Fruit fly (Drosophila melanogaster) whole organism, embryonic: ENCODE data around the gene CG4658.
A peak's percentile ranks its signal among the peaks of the same experiment; 100 is the strongest.

Source experiments
- Awh ChIP-seq: fragments of 200-800 bp; sonication (Bioruptor generic); IDR thresholded peaks from 2 replicates; pipeline ENCODE4, ENCODE4 v1.3.6; 2022; ENCODE audit warnings: missing biosample characterization, missing genetic modification characterization
- B-H1 ChIP-seq: fragments of 200-800 bp; sonication (Bioruptor generic); IDR thresholded peaks from 3 replicates; pipeline ENCODE4 v1.3.6; 2022; ENCODE audit warnings: missing biosample characterization, missing genetic modification characterization
- CG10209 ChIP-seq: fragments of 200-800 bp; sonication (Bioruptor generic); optimal IDR thresholded peaks from 3 replicates; lab custom pipeline; 2017; ENCODE audit warnings: missing biosample characterization, mild to moderate bottlenecking, missing genetic modification characterization, missing genetic modification reagents
- CG10543 ChIP-seq: fragments of 200-800 bp; sonication (Bioruptor generic); optimal IDR thresholded peaks from 3 replicates; lab custom pipeline; 2017; ENCODE audit warnings: missing biosample characterization, mild to moderate bottlenecking, missing genetic modification characterization, moderate library complexity
- CG11456 ChIP-seq: fragments of 200-800 bp; sonication (Bioruptor generic); IDR thresholded peaks from 3 replicates; pipeline ENCODE4 v1.3.6; 2022; ENCODE audit warnings: missing biosample characterization, missing genetic modification characterization
- CG11504 ChIP-seq: fragments of 200-800 bp; sonication (Bioruptor generic); optimal IDR thresholded peaks from 3 replicates; lab custom pipeline; 2019; ENCODE audit warnings: missing biosample characterization, mild to moderate bottlenecking, missing genetic modification characterization, moderate library complexity
- CG12155 ChIP-seq: fragments of 200-800 bp; sonication (Bioruptor generic); optimal IDR thresholded peaks from 3 replicates; lab custom pipeline; 2016; ENCODE audit warnings: missing biosample characterization, missing genetic modification characterization
- CG12391 ChIP-seq: fragments of 200-800 bp; sonication (Bioruptor generic); optimal IDR thresholded peaks from 3 replicates; lab custom pipeline; 2018; ENCODE audit warnings: missing biosample characterization, mild to moderate bottlenecking, missing genetic modification characterization, moderate library complexity
- CG12744 ChIP-seq: fragments of 200-800 bp; sonication (Bioruptor generic); optimal IDR thresholded peaks from 2 replicates; lab custom pipeline; 2016; ENCODE audit warnings: missing biosample characterization, missing genetic modification characterization
- CG12769 ChIP-seq: fragments of 200-800 bp; sonication (Bioruptor generic); optimal IDR thresholded peaks from 2 replicates; lab custom pipeline; 2019; ENCODE audit warnings: missing biosample characterization, mild to moderate bottlenecking, missing genetic modification characterization, moderate library complexity
- CG13123 ChIP-seq: fragments of 200-800 bp; sonication (Bioruptor generic); optimal IDR thresholded peaks from 2 replicates; lab custom pipeline; 2016; ENCODE audit warnings: missing biosample characterization, missing genetic modification characterization
- CG14014 ChIP-seq: fragments of 200-800 bp; sonication (Bioruptor generic); IDR thresholded peaks from 2 replicates; pipeline ENCODE4 v1.3.6; 2022; ENCODE audit warnings: missing biosample characterization, missing genetic modification characterization
- CG15011 ChIP-seq: fragments of 200-800 bp; sonication (Bioruptor generic); optimal IDR thresholded peaks from 3 replicates; lab custom pipeline; 2018; ENCODE audit warnings: missing biosample characterization, mild to moderate bottlenecking, missing genetic modification characterization
- CG15479 ChIP-seq: fragments of 200-800 bp; sonication (Bioruptor generic); optimal IDR thresholded peaks from 3 replicates; lab custom pipeline; 2019; ENCODE audit warnings: missing biosample characterization, mild to moderate bottlenecking, missing genetic modification characterization, moderate library complexity
- CG17328 ChIP-seq: fragments of 200-800 bp; sonication (Bioruptor generic); IDR thresholded peaks from 2 replicates; pipeline ENCODE4 v1.3.6; 2022; ENCODE audit warnings: missing biosample characterization, missing genetic modification characterization
- CG17359 ChIP-seq: fragments of 200-800 bp; sonication (Bioruptor generic); optimal IDR thresholded peaks from 3 replicates; lab custom pipeline; 2018; ENCODE audit warnings: missing biosample characterization, mild to moderate bottlenecking, missing genetic modification characterization, moderate library complexity
- CG18011 ChIP-seq: fragments of 200-800 bp; sonication (Bioruptor generic); optimal IDR thresholded peaks from 2 replicates; lab custom pipeline; 2017; ENCODE audit warnings: missing biosample characterization, missing genetic modification characterization, mild to moderate bottlenecking, moderate library complexity, missing genotype
- CG18619 ChIP-seq: fragments of 200-800 bp; sonication (Bioruptor generic); optimal IDR thresholded peaks from 3 replicates; lab custom pipeline; 2017; ENCODE audit warnings: missing biosample characterization, mild to moderate bottlenecking, missing genetic modification characterization
- CG2875 ChIP-seq: fragments of 200-800 bp; sonication (Bioruptor generic); optimal IDR thresholded peaks from 2 replicates; lab custom pipeline; 2017; ENCODE audit warnings: missing biosample characterization, mild to moderate bottlenecking, missing genetic modification characterization, missing genetic modification reagents
- CG2889 ChIP-seq: fragments of 200-800 bp; sonication (Bioruptor generic); IDR thresholded peaks from 3 replicates; pipeline ENCODE4 v1.3.6; 2022; ENCODE audit warnings: missing biosample characterization, missing genetic modification characterization
- CG32532 ChIP-seq: fragments of 200-800 bp; sonication (Bioruptor generic); IDR thresholded peaks from 2 replicates; pipeline ENCODE4 v1.3.6; 2022; ENCODE audit warnings: missing biosample characterization, missing genetic modification characterization
- CG33557 ChIP-seq: fragments of 200-800 bp; sonication (Bioruptor generic); optimal IDR thresholded peaks from 2 replicates; lab custom pipeline; 2019; ENCODE audit warnings: missing biosample characterization, mild to moderate bottlenecking, missing genetic modification characterization, moderate library complexity
- CG3726 ChIP-seq: fragments of 200-800 bp; sonication (Bioruptor generic); IDR thresholded peaks from 3 replicates; pipeline ENCODE4, ENCODE4 v1.3.6; 2022; ENCODE audit warnings: missing biosample characterization, missing genetic modification characterization
- CG3995 ChIP-seq: fragments of 200-800 bp; sonication (Bioruptor generic); optimal IDR thresholded peaks from 3 replicates; lab custom pipeline; 2016; ENCODE audit warnings: missing biosample characterization, missing genetic modification characterization
- CG4404 ChIP-seq: fragments of 200-800 bp; sonication (Bioruptor generic); IDR thresholded peaks from 2 replicates; pipeline ENCODE4 v1.3.6; 2022; ENCODE audit warnings: missing biosample characterization, missing genetic modification characterization
- CG5245 ChIP-seq: fragments of 200-800 bp; sonication (Bioruptor generic); optimal IDR thresholded peaks from 3 replicates; lab custom pipeline; 2016; ENCODE audit warnings: missing biosample characterization, missing genetic modification characterization
- Elba2 ChIP-seq: fragments of 200-800 bp; sonication (Bioruptor generic); optimal IDR thresholded peaks from 3 replicates; lab custom pipeline; 2016; ENCODE audit warnings: missing biosample characterization, missing genetic modification characterization
- Fer1 ChIP-seq: fragments of 200-800 bp; sonication (Bioruptor generic); optimal IDR thresholded peaks from 2 replicates; lab custom pipeline; 2017; ENCODE audit warnings: missing biosample characterization, mild to moderate bottlenecking, missing genetic modification characterization
- Hr78 ChIP-seq, 2 experiments: fragments of 200-800 bp in 1 of 2; fragments of >200 bp in 1 of 2; sonication (Bioruptor generic) in 1 of 2; optimal IDR thresholded peaks; 2 replicates each; lab custom pipeline; 2017 to 2019; ENCODE audit warnings: missing biosample characterization in 2 of 2, missing genetic modification characterization in 2 of 2, mild to moderate bottlenecking in 1 of 2, moderate library complexity in 1 of 2
- Scr ChIP-seq: fragments of 200-800 bp; sonication (Bioruptor generic); IDR thresholded peaks from 2 replicates; pipeline ENCODE4 v1.3.6; 2022; ENCODE audit warnings: missing biosample characterization, missing genetic modification characterization; ENCODE audit not compliant: partially characterized antibody
- Sry-δ ChIP-seq: fragments of 200-800 bp; sonication (Bioruptor generic); optimal IDR thresholded peaks from 2 replicates; lab custom pipeline; 2016; ENCODE audit warnings: missing biosample characterization, missing genetic modification characterization
- Ssrp ChIP-seq: fragments of 200-800 bp; sonication (Bioruptor generic); optimal IDR thresholded peaks from 2 replicates; lab custom pipeline; 2018; ENCODE audit warnings: missing biosample characterization, mild to moderate bottlenecking, missing genetic modification characterization, moderate library complexity
- Taf1 ChIP-seq: fragments of 200-800 bp; sonication (Bioruptor generic); IDR thresholded peaks from 2 replicates; pipeline ENCODE4 v1.3.6; 2022; ENCODE audit warnings: missing biosample characterization, missing genetic modification characterization
- ab ChIP-seq: fragments of 200-800 bp; sonication (Bioruptor generic); optimal IDR thresholded peaks from 2 replicates; lab custom pipeline; 2016; ENCODE audit warnings: missing biosample characterization, missing genetic modification characterization
- ac ChIP-seq: fragments of 200-800 bp; sonication (Bioruptor generic); optimal IDR thresholded peaks from 3 replicates; lab custom pipeline; 2017; ENCODE audit warnings: missing biosample characterization, mild to moderate bottlenecking, missing genetic modification characterization
- az2 ChIP-seq: fragments of 200-800 bp; sonication (Bioruptor generic); optimal IDR thresholded peaks from 3 replicates; lab custom pipeline; 2016; ENCODE audit warnings: missing biosample characterization, missing genetic modification characterization
- br ChIP-seq: fragments of >200 bp; optimal IDR thresholded peaks from 2 replicates; lab custom pipeline; 2017
- cas ChIP-seq: fragments of 200-800 bp; sonication (Bioruptor generic); IDR thresholded peaks from 2 replicates; pipeline ENCODE4 v1.3.6; 2022; ENCODE audit warnings: missing biosample characterization, missing genetic modification characterization
- esg ChIP-seq: fragments of 200-800 bp; sonication (Bioruptor generic); conservative IDR thresholded peaks from 2 replicates; pipeline ENCODE4 v1.3.6; 2022; ENCODE audit warnings: missing biosample characterization, missing genetic modification characterization
- fd102C ChIP-seq: fragments of 200-800 bp; sonication (Bioruptor generic); optimal IDR thresholded peaks from 2 replicates; lab custom pipeline; 2018; ENCODE audit warnings: missing biosample characterization, mild to moderate bottlenecking, missing genetic modification characterization, moderate library complexity
- gcm2 ChIP-seq: fragments of 200-800 bp; sonication (Bioruptor generic); optimal IDR thresholded peaks from 2 replicates; lab custom pipeline; 2016; ENCODE audit warnings: missing biosample characterization, missing genetic modification characterization
- gsb ChIP-seq: fragments of 200-800 bp; sonication (Bioruptor generic); IDR thresholded peaks from 2 replicates; pipeline ENCODE4 v1.3.6; 2022; ENCODE audit warnings: missing biosample characterization, missing genetic modification characterization
- gt ChIP-seq: fragments of 200-800 bp; sonication (Bioruptor generic); IDR thresholded peaks from 2 replicates; pipeline ENCODE4 v1.3.6; 2022; ENCODE audit warnings: missing biosample characterization, missing genetic modification characterization
- phol ChIP-seq: fragments of 200-800 bp; sonication (Bioruptor generic); optimal IDR thresholded peaks from 3 replicates; lab custom pipeline; 2018; ENCODE audit warnings: missing biosample characterization, mild to moderate bottlenecking, missing genetic modification characterization, moderate library complexity
- schlank ChIP-seq: fragments of 200-800 bp; sonication (Bioruptor generic); optimal IDR thresholded peaks from 2 replicates; lab custom pipeline; 2018; ENCODE audit warnings: missing biosample characterization, mild to moderate bottlenecking, missing genetic modification characterization
- scrt ChIP-seq: fragments of 200-800 bp; sonication (Bioruptor generic); optimal IDR thresholded peaks from 2 replicates; lab custom pipeline; 2018; ENCODE audit warnings: missing biosample characterization, mild to moderate bottlenecking, missing genetic modification characterization, moderate library complexity
- sima ChIP-seq: fragments of 200-800 bp; sonication (Bioruptor generic); optimal IDR thresholded peaks from 2 replicates; lab custom pipeline; 2016; ENCODE audit warnings: missing biosample characterization, missing genetic modification characterization
- slp2 ChIP-seq: fragments of 200-800 bp; sonication (Bioruptor generic); optimal IDR thresholded peaks from 2 replicates; lab custom pipeline; 2016; ENCODE audit warnings: missing biosample characterization, missing genetic modification characterization
- sqz ChIP-seq: fragments of 200-800 bp; sonication (Bioruptor generic); optimal IDR thresholded peaks from 3 replicates; lab custom pipeline; 2018; ENCODE audit warnings: missing biosample characterization, mild to moderate bottlenecking, missing genetic modification characterization
- tin ChIP-seq: fragments of 200-800 bp; sonication (Bioruptor generic); optimal IDR thresholded peaks from 3 replicates; lab custom pipeline; 2016; ENCODE audit warnings: missing biosample characterization, missing genetic modification characterization
- z ChIP-seq: fragments of 200-800 bp; sonication (Bioruptor generic); IDR thresholded peaks from 3 replicates; pipeline ENCODE4 v1.3.6; 2022; ENCODE audit warnings: missing biosample characterization, missing genetic modification characterization
- zf30C ChIP-seq: fragments of 200-800 bp; sonication (Bioruptor generic); optimal IDR thresholded peaks from 3 replicates; lab custom pipeline; 2018; ENCODE audit warnings: missing biosample characterization, mild to moderate bottlenecking, missing genetic modification characterization

CG4658 gene

DNA sequence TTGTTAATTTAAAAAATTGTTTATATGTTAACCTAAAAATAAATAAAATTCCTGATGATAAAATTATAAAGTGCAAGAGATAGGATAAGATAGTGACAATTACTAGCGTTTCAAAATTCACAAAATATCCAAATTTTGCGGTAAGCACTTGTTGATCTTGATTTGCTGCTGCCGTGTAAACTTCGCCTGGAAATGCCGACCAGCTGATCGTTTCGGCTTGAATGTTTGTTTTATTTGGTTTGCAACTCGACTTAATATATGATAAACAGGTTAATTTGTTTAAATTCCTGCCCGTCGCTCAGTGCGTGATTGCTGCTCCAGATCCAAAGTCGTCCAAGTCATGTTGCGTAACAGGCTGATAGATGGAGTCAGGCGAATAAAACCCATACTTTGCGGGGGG, 35.5 kb upstream of the CG4658 start, which contains the start of gene CG4592 (continued):
- TF ChIP-seq CG12155 = peak; percentile 53
- TF ChIP-seq CG18011 (GFP tag; lab: Kevin White, UChicago) = peak; percentile 26
- TF ChIP-seq gcm2 (GFP tag; lab: Kevin White, UChicago) = peak; percentile 17
- TF ChIP-seq CG18619 = peak; percentile 10
- TF ChIP-seq sqz (GFP tag; lab: Kevin White, UChicago) = no peak
- no peak for TF ChIP-seq scrt (GFP tag; lab: Kevin White, UChicago)
- TF ChIP-seq CG15479 (GFP tag; lab: Kevin White, UChicago) = no peak
- TF ChIP-seq CG12744 = peak; percentile 22
- no peak for TF ChIP-seq CG11504 (tag; lab: Kevin White, UChicago)
- TF ChIP-seq gsb (GFP tag; lab: Robert Waterston, UW) = no peak
- TF ChIP-seq CG2875 (GFP tag; lab: Kevin White, UChicago) = peak; percentile 45
- TF ChIP-seq ac (GFP tag; lab: Kevin White, UChicago) = no peak
- TF ChIP-seq Awh (GFP tag; lab: Robert Waterston, UW) = no peak
- no peak for TF ChIP-seq CG33557 (GFP tag; lab: Kevin White, UChicago)
- TF ChIP-seq ab = no peak
- TF ChIP-seq gt = no peak
- peak; percentile 48 for TF ChIP-seq CG5245
- TF ChIP-seq CG3995 (GFP tag; lab: Kevin White, UChicago) = no peak
- TF ChIP-seq cas (GFP tag; lab: Robert Waterston, UW) = 0 out of 2 replicates have a peak, but pooled peaks have one; percentile 37
- TF ChIP-seq slp2 (GFP tag; lab: Kevin White, UChicago) = no peak
- peak; percentile 73; the same call in 2 of the 3 replicates for TF ChIP-seq CG11456 (GFP tag; lab: Robert Waterston, UW)
- TF ChIP-seq fd102C = no peak
- peak; percentile 70 for TF ChIP-seq CG12391 (tag; lab: Kevin White, UChicago)
- no peak for TF ChIP-seq CG17359 (tag; lab: Kevin White, UChicago)
- TF ChIP-seq CG13123 = no peak
- TF ChIP-seq CG15011 (GFP tag; lab: Kevin White, UChicago) = peak; percentile 3
- TF ChIP-seq z (GFP tag; lab: Robert Waterston, UW) = no peak
- TF ChIP-seq sima (GFP tag; lab: Kevin White, UChicago) = no peak
- TF ChIP-seq CG17328 (GFP tag; lab: Robert Waterston, UW) = 0 out of 2 replicates have a peak, but pooled peaks have one; percentile 32
- no peak for TF ChIP-seq esg (GFP tag; lab: Robert Waterston, UW)
- TF ChIP-seq CG2889 (GFP tag; lab: Robert Waterston, UW) = no peak
- TF ChIP-seq CG3726 (GFP tag; lab: Robert Waterston, UW) = no peak
- no peak for TF ChIP-seq Hr78 (GFP tag; optimal IDR thresholded peaks at IDR 0.05; lab: Kevin White, UChicago)
- no peak for TF ChIP-seq CG10543
- no peak for TF ChIP-seq CG4404
- peak; percentile 57 for TF ChIP-seq tin (GFP tag; lab: Kevin White, UChicago)
- no peak for TF ChIP-seq br (lab: Kevin White, UChicago)
- TF ChIP-seq Elba2 (GFP tag; lab: Kevin White, UChicago) = no peak
- TF ChIP-seq Sry-δ = no peak
- peak; percentile 71 for TF ChIP-seq phol
- no peak for TF ChIP-seq Taf1
- peak; percentile 67; the same call in 1 of the 2 replicates for TF ChIP-seq CG14014 (GFP tag; lab: Robert Waterston, UW)
- no peak for TF ChIP-seq Ssrp (tag; lab: Kevin White, UChicago)
- no peak for TF ChIP-seq Fer1 (GFP tag; lab: Kevin White, UChicago)
- TF ChIP-seq Scr = no peak
- peak; percentile 66 for TF ChIP-seq CG32532 (GFP tag; lab: Robert Waterston, UW)
- TF ChIP-seq CG10209 = peak; percentile 58
- peak; percentile 39 for TF ChIP-seq schlank (tag; lab: Kevin White, UChicago)
- peak; percentile 21; the same call in 1 of the 3 replicates for TF ChIP-seq B-H1 (GFP tag; lab: Robert Waterston, UW)
- TF ChIP-seq zf30C (GFP tag; lab: Kevin White, UChicago) = no peak
- TF ChIP-seq CG12769 = no peak
- TF ChIP-seq az2 (GFP tag; lab: Kevin White, UChicago) = peak; percentile 30
